Worm (Caenorhabditis elegans) whole organism, midembryonic: ENCODE results near the gene B0507.2.
"Not testable (repeated sequence)": the region's sequence is repeated elsewhere in the genome, so short reads cannot be mapped to it uniquely, and the experiment has no call there.

Experiments used
- T22C8.4 ChIP-seq: fragments of 200-800 bp; sonication (Bioruptor generic); IDR thresholded peaks from 2 replicates; pipeline ENCODE4 v1.3.6; 2022; ENCODE audit warnings: missing genetic modification characterization, missing compliant biosample characterization
- cog-1 ChIP-seq: sonication (generic microtip); optimal IDR thresholded peaks from 2 replicates; lab custom pipeline; 2016; ENCODE audit warnings: missing genetic modification characterization, missing compliant biosample characterization
- flt-1 ChIP-seq: fragments of 200-800 bp; sonication (Bioruptor generic); IDR thresholded peaks from 2 replicates; pipeline ENCODE4 v1.3.6; 2022; ENCODE audit warnings: missing genetic modification characterization, missing compliant biosample characterization
- klf-2 ChIP-seq: fragments of 200-800 bp; sonication (Bioruptor generic); conservative IDR thresholded peaks from 2 replicates; pipeline ENCODE4 v1.3.6; 2022; ENCODE audit warnings: missing genetic modification reagents, missing genetic modification characterization, missing compliant biosample characterization
- med-1 ChIP-seq: sonication (generic microtip); optimal IDR thresholded peaks from 2 replicates; lab custom pipeline; 2017; ENCODE audit warnings: missing genetic modification characterization, mild to moderate bottlenecking, missing compliant biosample characterization, antibody characterized with exemption, missing genetic modification reagents; ENCODE audit not compliant: insufficient read depth
- ref-1 ChIP-seq: fragments of 200-800 bp; sonication (Bioruptor generic); conservative IDR thresholded peaks from 2 replicates; pipeline ENCODE4 v1.3.6; 2022; ENCODE audit warnings: missing genetic modification reagents, missing genetic modification characterization, missing compliant biosample characterization
- tab-1 ChIP-seq: fragments of 200-800 bp; sonication (Bioruptor generic); IDR thresholded peaks from 2 replicates; pipeline ENCODE4 v1.3.6; 2022; ENCODE audit warnings: missing genetic modification characterization, missing compliant biosample characterization
- ztf-23 ChIP-seq: fragments of 200-800 bp; sonication (Bioruptor generic); IDR thresholded peaks from 2 replicates; pipeline ENCODE4 v1.3.6; 2022; ENCODE audit warnings: missing genetic modification reagents, missing genetic modification characterization, missing compliant biosample characterization
- ztf-29 ChIP-seq: fragments of 200-800 bp; sonication (Bioruptor generic); IDR thresholded peaks from 2 replicates; pipeline ENCODE4 v1.3.6; 2022; ENCODE audit warnings: missing genetic modification reagents, missing genetic modification characterization, missing compliant biosample characterization

Gene B0507.2

ce11 chrV:8773826-8774382, at the start of gene B0507.2:
TSS of gene B0507.2 (plus strand) at chrV:8774332.
- TF ChIP-seq T22C8.4 (no peak), med-1 (GFP tag; lab: Kevin White, UChicago) (no peak)

ce11 chrV:8726228-8726627, 47.9 kb upstream of the B0507.2 start, which contains the start of gene droe-8:
TSS of gene droe-8 (plus strand) at chrV:8726528.
- TF ChIP-seq klf-2 (GFP tag; lab: Robert Waterston, UW); ztf-29 (GFP tag; lab: Robert Waterston, UW); ztf-23: not testable (repeated sequence)

DNA sequence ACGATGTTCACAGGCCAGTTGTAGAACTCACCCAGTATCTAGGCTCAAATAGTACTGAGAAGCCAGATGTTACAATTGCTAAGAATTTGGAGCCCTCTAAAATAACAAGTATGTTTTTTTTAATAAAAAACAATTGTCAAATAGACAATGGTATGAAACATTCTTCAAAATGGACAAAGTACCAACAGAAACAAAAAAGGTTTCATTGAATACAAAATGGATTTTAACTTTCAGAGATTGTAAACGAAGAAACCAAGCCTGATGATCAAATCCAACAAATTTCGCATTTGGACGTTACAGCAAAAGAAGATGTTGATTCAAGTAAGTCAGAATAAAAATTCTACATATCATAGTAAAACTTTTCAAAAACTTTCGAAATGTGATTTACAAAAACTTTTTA, 47.1 kb upstream of the B0507.2 start, which contains the start of gene ZC196.9:
ZC196.9 (minus strand) TSS at position 101 of the 400 bp plus-strand sequence.
- no peak for TF ChIP-seq tab-1 (GFP tag; lab: Robert Waterston, UW)

DNA sequence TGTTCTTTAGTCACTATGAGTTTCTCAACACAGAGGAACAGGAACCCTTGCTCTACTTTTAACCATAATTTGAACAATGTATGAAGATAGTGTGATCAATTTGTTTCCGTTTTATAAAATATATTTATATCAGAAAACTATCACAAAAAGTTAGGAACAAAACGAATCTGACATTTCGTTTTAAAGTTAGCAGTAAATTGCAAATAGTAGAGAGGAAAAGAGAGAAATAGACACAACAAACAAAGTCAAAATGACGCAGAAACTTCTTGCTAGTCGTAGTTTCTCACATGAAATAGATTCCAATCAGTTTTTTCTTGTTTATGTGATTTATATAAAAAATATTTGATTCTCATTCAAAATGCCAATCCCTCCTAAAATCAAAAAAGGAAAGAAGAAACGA, 45.0 kb upstream of the B0507.2 start, which contains the start of gene ZC196.5:
ZC196.5 (plus strand) TSS at position 301 of the 400 bp plus-strand sequence.
- no peak for TF ChIP-seq cog-1 (tag; lab: Kevin White, UChicago)
- no peak for TF ChIP-seq flt-1 (GFP tag; lab: Robert Waterston, UW)
- TF ChIP-seq T22C8.4 = no peak
- no peak for TF ChIP-seq ref-1

DNA sequence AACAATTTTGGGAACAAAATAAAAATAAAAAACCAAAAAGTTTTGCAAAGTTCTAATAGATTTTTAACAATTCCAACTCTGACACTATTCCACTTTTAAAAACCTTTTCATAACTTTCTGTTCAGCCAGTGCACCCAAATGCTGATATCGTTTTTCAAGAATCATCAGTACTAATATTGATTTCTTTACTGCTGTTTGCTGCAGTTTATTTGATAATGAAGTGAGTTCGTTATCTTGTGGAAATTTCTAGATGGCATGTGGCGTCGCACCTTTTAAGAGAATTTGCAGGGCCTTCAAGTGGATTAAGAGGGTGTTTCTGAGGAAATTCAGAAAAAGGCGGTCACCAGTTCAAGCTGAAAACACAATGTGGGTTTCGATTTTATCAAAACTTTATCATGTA, 43.1 kb upstream of the B0507.2 start:
- no peak for TF ChIP-seq ztf-23
- no peak for TF ChIP-seq ref-1
- TF ChIP-seq T22C8.4 = no peak
- no peak for TF ChIP-seq klf-2 (GFP tag; lab: Robert Waterston, UW)
- no peak for TF ChIP-seq tab-1 (GFP tag; lab: Robert Waterston, UW)
- no peak for TF ChIP-seq flt-1 (GFP tag; lab: Robert Waterston, UW)
- no peak for TF ChIP-seq ztf-29 (GFP tag; lab: Robert Waterston, UW)

DNA sequence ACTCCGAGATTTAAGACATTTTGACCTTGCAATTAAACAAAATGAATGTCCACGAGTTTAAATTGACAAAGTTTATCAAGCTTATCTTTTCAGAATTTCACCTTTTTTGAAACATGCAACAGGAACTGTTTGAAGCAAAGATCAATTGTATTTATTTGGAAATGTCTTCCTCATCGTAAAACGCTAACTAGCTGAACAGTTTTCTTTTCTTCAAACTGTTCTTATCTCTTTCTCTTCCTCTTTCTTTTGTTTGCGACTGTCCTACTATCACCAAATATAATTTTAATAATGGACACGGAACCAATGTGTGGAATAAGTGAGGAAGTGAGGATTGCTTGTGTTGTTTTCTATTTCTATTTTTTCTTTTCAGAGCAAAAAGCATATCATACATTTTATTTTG, 41.2 kb upstream of the B0507.2 start, which contains the start of gene ZC196.4:
ZC196.4 (plus strand) TSS at position 173 of the 400 bp plus-strand sequence.
- TF ChIP-seq ztf-29 (GFP tag; lab: Robert Waterston, UW) = no peak

DNA sequence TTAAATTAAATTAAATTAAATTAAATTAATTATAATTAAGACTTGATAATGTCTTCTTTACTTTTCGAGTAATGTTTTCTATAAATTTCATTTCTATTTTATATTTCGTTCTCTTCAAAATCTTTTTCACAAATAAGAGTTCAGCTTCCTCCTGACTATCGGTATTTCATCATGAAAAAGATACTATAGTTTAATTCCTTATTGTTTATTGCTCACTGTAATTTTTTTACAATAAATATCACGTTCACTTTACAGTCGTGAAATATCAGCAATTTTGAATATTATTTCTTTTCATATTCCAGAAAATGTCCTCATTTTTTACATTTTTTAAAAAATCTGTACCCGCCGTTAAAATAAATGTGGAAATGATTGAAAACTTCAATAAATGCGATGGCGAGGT, 37.8 kb upstream of the B0507.2 start, which contains the start of gene ZC196.3:
ZC196.3 (plus strand) TSS at position 301 of the 400 bp plus-strand sequence.
- TF ChIP-seq T22C8.4 = no peak
- no peak for TF ChIP-seq ref-1
- no peak for TF ChIP-seq klf-2 (GFP tag; lab: Robert Waterston, UW)
- no peak for TF ChIP-seq flt-1 (GFP tag; lab: Robert Waterston, UW)
- TF ChIP-seq med-1 (GFP tag; lab: Kevin White, UChicago) = no peak
- no peak for TF ChIP-seq ztf-29 (GFP tag; lab: Robert Waterston, UW)

- no peak for TF ChIP-seq med-1 (GFP tag; lab: Kevin White, UChicago)
- TF ChIP-seq flt-1 (GFP tag; lab: Robert Waterston, UW) = no peak
- TF ChIP-seq klf-2 (GFP tag; lab: Robert Waterston, UW) = no peak
- no peak for TF ChIP-seq ref-1
- no peak for TF ChIP-seq ztf-23
- no peak for TF ChIP-seq cog-1 (tag; lab: Kevin White, UChicago)
- no peak for TF ChIP-seq ztf-29 (GFP tag; lab: Robert Waterston, UW)
- no peak for TF ChIP-seq tab-1 (GFP tag; lab: Robert Waterston, UW)
- TF ChIP-seq T22C8.4 = no peak
Measured at ce11 chrV:8739136-8739535, 35.0 kb upstream of the B0507.2 start, which contains the start of gene ZC196.2. TSS of gene ZC196.2 (plus strand) at chrV:8739436.

DNA sequence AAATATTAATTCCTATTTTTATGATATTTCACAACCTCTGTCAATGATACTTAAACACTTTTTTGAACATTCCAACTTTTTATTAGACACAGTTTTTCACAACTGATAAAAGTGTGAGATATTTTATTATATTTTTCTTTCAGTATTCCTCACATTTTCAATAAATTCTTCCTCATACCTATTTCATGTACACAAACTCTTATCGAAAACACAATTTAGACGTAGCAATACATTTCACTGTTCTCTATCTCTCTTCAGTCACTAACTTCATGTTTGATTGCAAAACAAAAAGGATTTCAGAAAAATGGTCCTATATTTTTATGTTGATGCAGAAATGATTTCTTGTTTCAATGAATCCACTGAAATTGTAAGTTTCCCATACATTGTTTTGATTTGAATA, 28.3 kb upstream of the B0507.2 start, which contains the start of gene B0507.6:
B0507.6 (plus strand) TSS at position 301 of the 400 bp plus-strand sequence.
- TF ChIP-seq T22C8.4 = no peak
- no peak for TF ChIP-seq cog-1 (tag; lab: Kevin White, UChicago)
- TF ChIP-seq med-1 (GFP tag; lab: Kevin White, UChicago) = no peak
- no peak for TF ChIP-seq flt-1 (GFP tag; lab: Robert Waterston, UW)
- no peak for TF ChIP-seq tab-1 (GFP tag; lab: Robert Waterston, UW)
- TF ChIP-seq ztf-23 = no peak
- no peak for TF ChIP-seq ztf-29 (GFP tag; lab: Robert Waterston, UW)
- no peak for TF ChIP-seq ref-1
- TF ChIP-seq klf-2 (GFP tag; lab: Robert Waterston, UW) = no peak

- TF ChIP-seq med-1 (GFP tag; lab: Kevin White, UChicago) (no peak), ztf-29 (GFP tag; lab: Robert Waterston, UW) (no peak), ref-1 (no peak), ztf-23 (no peak), flt-1 (GFP tag; lab: Robert Waterston, UW) (no peak), cog-1 (tag; lab: Kevin White, UChicago) (no peak), tab-1 (GFP tag; lab: Robert Waterston, UW) (no peak), T22C8.4 (no peak), klf-2 (GFP tag; lab: Robert Waterston, UW) (no peak)
Measured at ce11 chrV:8753395-8753794, 20.7 kb upstream of the B0507.2 start, which contains the start of gene B0507.5. TSS of gene B0507.5 (plus strand) at chrV:8753695.

DNA sequence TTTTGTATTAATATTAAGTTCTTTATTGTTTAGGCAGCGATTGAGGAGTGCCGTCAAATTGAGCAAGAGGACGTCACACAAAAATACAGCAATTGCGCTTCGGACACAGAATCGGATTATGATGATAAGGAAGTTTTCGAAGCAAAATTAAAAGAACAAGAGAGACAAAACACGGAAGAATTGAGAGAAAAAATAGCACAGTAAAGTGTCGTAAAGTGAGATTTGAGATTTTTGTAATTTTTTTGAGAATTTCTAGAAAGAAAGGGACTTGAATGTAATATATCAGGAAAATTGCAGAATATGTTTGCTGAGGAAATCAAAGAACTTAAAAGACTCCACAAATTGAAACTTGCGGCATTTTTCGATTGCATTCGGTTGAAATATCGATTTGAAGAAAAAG, 19.5 kb upstream of the B0507.2 start, which contains the start of gene B0507.4:
B0507.4 (plus strand) TSS at position 301 of the 400 bp plus-strand sequence.
- TF ChIP-seq cog-1 (tag; lab: Kevin White, UChicago) (no peak), ztf-29 (GFP tag; lab: Robert Waterston, UW) (no peak)
